Fruit fly (Drosophila melanogaster): ENCODE data around the gene CG14712.

Gene CG14712

DNA sequence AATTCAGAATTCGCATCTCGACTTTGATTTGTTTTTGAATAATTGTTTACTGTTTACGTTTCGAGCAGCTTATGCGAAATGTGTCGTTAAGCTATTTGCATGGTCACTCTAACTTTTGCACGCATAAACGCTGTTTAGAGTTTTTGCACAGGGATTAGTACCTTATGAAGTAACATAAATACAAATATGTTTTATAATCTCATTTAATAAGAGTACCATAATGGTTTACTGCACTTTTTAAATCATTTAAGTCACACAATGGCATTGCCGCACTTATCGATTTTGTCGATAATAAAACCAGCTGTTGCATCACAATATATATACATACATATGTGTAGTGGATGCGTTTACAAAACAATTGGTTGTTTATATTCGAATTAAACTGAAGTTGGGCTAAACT, 2.0 kb upstream of the CG14712 start, which contains the start of the genes CG6813 and CG18764:
Gene CG6813 (minus strand): TSS at position 68 of the 400 bp plus-strand sequence.
Gene CG18764 (plus strand): TSS at position 319 of the 400 bp plus-strand sequence.
- TF ChIP-seq CG7987 (GFP tag; optimal IDR thresholded peaks at IDR 0.05) (no peak), Bdp1 (GFP tag; optimal IDR thresholded peaks at IDR 0.05) (no peak), CG1529 (GFP tag; optimal IDR thresholded peaks at IDR 0.05) (no peak), HLH4C (GFP tag; IDR thresholded peaks at IDR 0.05; ENCODE audit: partially characterized antibody) (peak; percentile 41; the same call in 1 of the 3 replicates), Blimp-1 (GFP tag; optimal IDR thresholded peaks at IDR 0.05) (no peak), CG3407 (GFP tag; optimal IDR thresholded peaks at IDR 0.05) (no peak), Jarid2 (GFP tag; optimal IDR thresholded peaks at IDR 0.05) (no peak), CG14441 (GFP tag; IDR thresholded peaks at IDR 0.05) (no peak), CG4854 (GFP tag; optimal IDR thresholded peaks at IDR 0.05) (no peak), CG8924 (tag; optimal IDR thresholded peaks at IDR 0.05) (no peak), Hr3 (GFP tag; optimal IDR thresholded peaks at IDR 0.05) (no peak), fu2 (GFP tag; optimal IDR thresholded peaks at IDR 0.05) (no peak), Deaf1 (tag; optimal IDR thresholded peaks at IDR 0.05) (no peak), hbn (GFP tag; IDR thresholded peaks at IDR 0.05; ENCODE audit: partially characterized antibody) (peak; percentile 28; the same call in 1 of the 2 replicates), Hsf (GFP tag; optimal IDR thresholded peaks at IDR 0.05) (no peak), ham (GFP tag; IDR thresholded peaks at IDR 0.05) (no peak), Dll (GFP tag; IDR thresholded peaks at IDR 0.05; ENCODE audit: partially characterized antibody) (peak; percentile 59; the same call in 1 of the 4 replicates), NC2β (GFP tag; optimal IDR thresholded peaks at IDR 0.05) (no peak), E2f2 (GFP tag; IDR thresholded peaks at IDR 0.05) (peak; percentile 55), tgo (GFP tag; IDR thresholded peaks at IDR 0.05) (no peak), CG7745 (tag; optimal IDR thresholded peaks at IDR 0.05) (no peak), zen (tag; optimal IDR thresholded peaks at IDR 0.05) (no peak), CG16815 (GFP tag; optimal IDR thresholded peaks at IDR 0.05) (no peak), CG32532 (GFP tag; IDR thresholded peaks at IDR 0.05) (no peak), Ets65A (GFP tag) (peak; percentile 55), ken (GFP tag; IDR thresholded peaks at IDR 0.05) (no peak), ase (GFP tag; IDR thresholded peaks at IDR 0.05) (no peak), B-H2 (GFP tag; optimal IDR thresholded peaks at IDR 0.05) (no peak), sna (GFP tag; IDR thresholded peaks at IDR 0.05; ENCODE audit: partially characterized antibody) (peak; percentile 61; the same call in 1 of the 2 replicates), CG15479 (GFP tag; optimal IDR thresholded peaks at IDR 0.05) (no peak), pzg (GFP tag; optimal IDR thresholded peaks at IDR 0.05) (peak; percentile 38), CG16779 (GFP tag; IDR thresholded peaks at IDR 0.05) (no peak), CG30431 (GFP tag; optimal IDR thresholded peaks at IDR 0.05) (no peak), ac (GFP tag; optimal IDR thresholded peaks at IDR 0.05) (no peak), gt (GFP tag; IDR thresholded peaks at IDR 0.05) (no peak), CG14710 (tag; optimal IDR thresholded peaks at IDR 0.05) (peak; percentile 52), CG9609 (GFP tag; optimal IDR thresholded peaks at IDR 0.05) (no peak), ash1 (GFP tag; optimal IDR thresholded peaks at IDR 0.05) (no peak), Ets97D (GFP tag; optimal IDR thresholded peaks at IDR 0.05) (peak; percentile 7), CG6854 (GFP tag; optimal IDR thresholded peaks at IDR 0.05) (no peak), CG33213 (GFP tag; optimal IDR thresholded peaks at IDR 0.05) (no peak), ab (GFP tag; optimal IDR thresholded peaks at IDR 0.05) (no peak), CG4820 (GFP tag; optimal IDR thresholded peaks at IDR 0.05) (peak; percentile 34), CG3995 (GFP tag; optimal IDR thresholded peaks at IDR 0.05) (peak; percentile 67), HmgD (GFP tag; optimal IDR thresholded peaks at IDR 0.05) (no peak), CG10654 (GFP tag; optimal IDR thresholded peaks at IDR 0.05) (no peak), Sox102F (GFP tag; optimal IDR thresholded peaks at IDR 0.05) (no peak), CG6765 (GFP tag; optimal IDR thresholded peaks at IDR 0.05) (no peak), CG13287 (GFP tag; IDR thresholded peaks at IDR 0.05; ENCODE audit: partially characterized antibody) (peak; percentile 49), CG10209 (GFP tag; optimal IDR thresholded peaks at IDR 0.05) (no peak), maf-S (GFP tag; optimal IDR thresholded peaks at IDR 0.05) (no peak), CG12744 (GFP tag; optimal IDR thresholded peaks at IDR 0.05) (no peak)

Measured in whole organism, embryonic.